Worm (Caenorhabditis elegans) whole organism, L4/young adult: ENCODE data around the gene lcmt-1.

Experiments
- W03F9.2 ChIP-seq: fragments of 150-350 bp; optimal IDR thresholded peaks from 2 replicates; lab custom pipeline; 2014; ENCODE audit warnings: missing biosample characterization, missing genetic modification characterization
- dao-5 ChIP-seq: sonication (generic microtip); optimal IDR thresholded peaks from 2 replicates; lab custom pipeline; 2016; ENCODE audit warnings: missing genotype, missing genetic modification characterization, moderate library complexity, missing compliant biosample characterization

- TF ChIP-seq W03F9.2 (no peak), dao-5 (tag; lab: Kevin White, UChicago) (no peak)
These were observed 47.2 kb downstream of the lcmt-1 start for ce11 chrIII:4390421-4390820.
